Worm (Caenorhabditis elegans): ENCODE measurements around the gene lipl-5.

The lipl-5 gene

ce11 chrV:351787-352186 lies 33.8 kb upstream of the lipl-5 start:
- no peak for TF ChIP-seq F13C5.2 (tag; optimal IDR thresholded peaks at IDR 0.05)
- TF ChIP-seq tbx-37 (GFP tag; conservative IDR thresholded peaks at IDR 0.05) = no peak
- no peak for TF ChIP-seq tbx-11 (GFP tag; IDR thresholded peaks at IDR 0.05)
- TF ChIP-seq ceh-36 (tag; optimal IDR thresholded peaks at IDR 0.05) = no peak
- no peak for TF ChIP-seq scrt-1 (GFP tag; IDR thresholded peaks at IDR 0.05)
- TF ChIP-seq B0310.2 (tag; optimal IDR thresholded peaks at IDR 0.05) = no peak
- TF ChIP-seq sea-1 (GFP tag; conservative IDR thresholded peaks at IDR 0.05) = no peak
- no peak for TF ChIP-seq tra-4 (tag; optimal IDR thresholded peaks at IDR 0.05)
- no peak for TF ChIP-seq aly-1 (tag; optimal IDR thresholded peaks at IDR 0.05)
- no peak for TF ChIP-seq ceh-13 (GFP tag; optimal IDR thresholded peaks at IDR 0.05)
- TF ChIP-seq ama-1 (optimal IDR thresholded peaks at IDR 0.05) = no peak
- no peak for TF ChIP-seq hmbx-1 (tag; optimal IDR thresholded peaks at IDR 0.05)
- no peak for TF ChIP-seq flt-1 (GFP tag; IDR thresholded peaks at IDR 0.05)
- no peak for TF ChIP-seq hmg-4 (GFP tag; optimal IDR thresholded peaks at IDR 0.05)
- TF ChIP-seq ets-7 (tag; optimal IDR thresholded peaks at IDR 0.05) = no peak
- TF ChIP-seq hnd-1 (tag; optimal IDR thresholded peaks at IDR 0.05) = no peak
- TF ChIP-seq pes-1 (GFP tag; IDR thresholded peaks at IDR 0.05) = no peak

- no peak for TF ChIP-seq hmbx-1 (tag; optimal IDR thresholded peaks at IDR 0.05)
- TF ChIP-seq hnd-1 (tag; optimal IDR thresholded peaks at IDR 0.05) = no peak
- no peak for TF ChIP-seq ets-7 (tag; optimal IDR thresholded peaks at IDR 0.05)
- TF ChIP-seq tbx-37 (GFP tag; conservative IDR thresholded peaks at IDR 0.05) = no peak
Measured at ce11 chrV:356959-357702, 28.4 kb upstream of the lipl-5 start.

ce11 chrV:358473-358872 lies 27.1 kb upstream of the lipl-5 start:
- TF ChIP-seq scrt-1 (GFP tag; IDR thresholded peaks at IDR 0.05) (no peak), tbx-11 (GFP tag; IDR thresholded peaks at IDR 0.05) (no peak), F13C5.2 (tag; optimal IDR thresholded peaks at IDR 0.05) (no peak), ets-7 (tag; optimal IDR thresholded peaks at IDR 0.05) (no peak), ama-1 (optimal IDR thresholded peaks at IDR 0.05) (no peak), sea-1 (GFP tag; conservative IDR thresholded peaks at IDR 0.05) (no peak), aly-1 (tag; optimal IDR thresholded peaks at IDR 0.05) (no peak), B0310.2 (tag; optimal IDR thresholded peaks at IDR 0.05) (no peak), hmg-4 (GFP tag; optimal IDR thresholded peaks at IDR 0.05) (no peak)

- no peak for TF ChIP-seq scrt-1 (GFP tag; IDR thresholded peaks at IDR 0.05)
- no peak for TF ChIP-seq tra-4 (tag; optimal IDR thresholded peaks at IDR 0.05)
- TF ChIP-seq hmg-4 (GFP tag; optimal IDR thresholded peaks at IDR 0.05) = no peak
- no peak for TF ChIP-seq F13C5.2 (tag; optimal IDR thresholded peaks at IDR 0.05)
- no peak for TF ChIP-seq pes-1 (GFP tag; IDR thresholded peaks at IDR 0.05)
- no peak for TF ChIP-seq tbx-37 (GFP tag; conservative IDR thresholded peaks at IDR 0.05)
- no peak for TF ChIP-seq flt-1 (GFP tag; IDR thresholded peaks at IDR 0.05)
- TF ChIP-seq sea-1 (GFP tag; conservative IDR thresholded peaks at IDR 0.05) = no peak
- TF ChIP-seq hmbx-1 (tag; optimal IDR thresholded peaks at IDR 0.05) = no peak
- TF ChIP-seq ceh-13 (GFP tag; optimal IDR thresholded peaks at IDR 0.05) = no peak
- TF ChIP-seq ceh-36 (tag; optimal IDR thresholded peaks at IDR 0.05) = no peak
- TF ChIP-seq tbx-11 (GFP tag; IDR thresholded peaks at IDR 0.05) = no peak
- TF ChIP-seq B0310.2 (tag; optimal IDR thresholded peaks at IDR 0.05) = no peak
- TF ChIP-seq ama-1 (optimal IDR thresholded peaks at IDR 0.05) = no peak
- no peak for TF ChIP-seq hnd-1 (tag; optimal IDR thresholded peaks at IDR 0.05)
- no peak for TF ChIP-seq ets-7 (tag; optimal IDR thresholded peaks at IDR 0.05)
Measured at ce11 chrV:359466-359865, 26.1 kb upstream of the lipl-5 start, which contains the start of gene T22H9.1. Gene T22H9.1 (plus strand): TSS chrV:359766.

ce11 chrV:360068-360467 lies 25.5 kb upstream of the lipl-5 start:
- TF ChIP-seq hnd-1 (tag; optimal IDR thresholded peaks at IDR 0.05) = no peak
- no peak for TF ChIP-seq aly-1 (tag; optimal IDR thresholded peaks at IDR 0.05)
- TF ChIP-seq flt-1 (GFP tag; IDR thresholded peaks at IDR 0.05) = no peak
- TF ChIP-seq sea-1 (GFP tag; conservative IDR thresholded peaks at IDR 0.05) = no peak
- TF ChIP-seq tbx-37 (GFP tag; conservative IDR thresholded peaks at IDR 0.05) = no peak
- no peak for TF ChIP-seq tra-4 (tag; optimal IDR thresholded peaks at IDR 0.05)
- TF ChIP-seq B0310.2 (tag; optimal IDR thresholded peaks at IDR 0.05) = no peak
- TF ChIP-seq ets-7 (tag; optimal IDR thresholded peaks at IDR 0.05) = no peak
- TF ChIP-seq pes-1 (GFP tag; IDR thresholded peaks at IDR 0.05) = no peak
- TF ChIP-seq ceh-13 (GFP tag; optimal IDR thresholded peaks at IDR 0.05) = no peak
- TF ChIP-seq tbx-11 (GFP tag; IDR thresholded peaks at IDR 0.05) = no peak
- TF ChIP-seq hmg-4 (GFP tag; optimal IDR thresholded peaks at IDR 0.05) = no peak
- no peak for TF ChIP-seq F13C5.2 (tag; optimal IDR thresholded peaks at IDR 0.05)
- TF ChIP-seq ama-1 (optimal IDR thresholded peaks at IDR 0.05) = no peak
- TF ChIP-seq hmbx-1 (tag; optimal IDR thresholded peaks at IDR 0.05) = no peak
- no peak for TF ChIP-seq ceh-36 (tag; optimal IDR thresholded peaks at IDR 0.05)
- TF ChIP-seq scrt-1 (GFP tag; IDR thresholded peaks at IDR 0.05) = no peak

ce11 chrV:361291-361690 lies 24.3 kb upstream of the lipl-5 start:
- TF ChIP-seq tra-4 (tag; optimal IDR thresholded peaks at IDR 0.05) (no peak), ceh-36 (tag; optimal IDR thresholded peaks at IDR 0.05) (no peak), aly-1 (tag; optimal IDR thresholded peaks at IDR 0.05) (peak; percentile 0), scrt-1 (GFP tag; IDR thresholded peaks at IDR 0.05) (no peak)

- TF ChIP-seq hmg-4 (GFP tag; optimal IDR thresholded peaks at IDR 0.05) (no peak), ceh-13 (GFP tag; optimal IDR thresholded peaks at IDR 0.05) (no peak), ets-7 (tag; optimal IDR thresholded peaks at IDR 0.05) (no peak), B0310.2 (tag; optimal IDR thresholded peaks at IDR 0.05) (no peak), tbx-11 (GFP tag; IDR thresholded peaks at IDR 0.05) (no peak), hnd-1 (tag; optimal IDR thresholded peaks at IDR 0.05) (no peak), flt-1 (GFP tag; IDR thresholded peaks at IDR 0.05) (no peak), sea-1 (GFP tag; conservative IDR thresholded peaks at IDR 0.05) (no peak), pes-1 (GFP tag; IDR thresholded peaks at IDR 0.05) (no peak), tbx-37 (GFP tag; conservative IDR thresholded peaks at IDR 0.05) (no peak), ceh-36 (tag; optimal IDR thresholded peaks at IDR 0.05) (no peak), hmbx-1 (tag; optimal IDR thresholded peaks at IDR 0.05) (no peak), aly-1 (tag; optimal IDR thresholded peaks at IDR 0.05) (no peak), tra-4 (tag; optimal IDR thresholded peaks at IDR 0.05) (no peak), F13C5.2 (tag; optimal IDR thresholded peaks at IDR 0.05) (no peak), scrt-1 (GFP tag; IDR thresholded peaks at IDR 0.05) (no peak)
Measured at ce11 chrV:364650-365049, 20.9 kb upstream of the lipl-5 start, which contains the start of gene mltn-6. Gene mltn-6 (plus strand): TSS chrV:364950.

All from whole organism, early embryonic.